Worm (Caenorhabditis elegans) whole organism, mixed stage, embryonic: ENCODE data around the gene kynu-1.

Source experiments
- M03D4.4 ChIP-seq: sonication (generic microtip); optimal IDR thresholded peaks from 2 replicates; lab custom pipeline; 2017; ENCODE audit warnings: mild to moderate bottlenecking, missing genetic modification characterization, missing compliant biosample characterization
- bed-3 ChIP-seq: fragments of 200-800 bp; sonication (Bioruptor generic); optimal IDR thresholded peaks from 3 replicates; lab custom pipeline; 2018; ENCODE audit warnings: mild to moderate bottlenecking, missing genetic modification characterization, moderate library complexity, missing compliant biosample characterization
- blmp-1 ChIP-seq: fragments of 150-350 bp; optimal IDR thresholded peaks from 2 replicates; lab custom pipeline; 2014; ENCODE audit warnings: missing biosample characterization, missing genetic modification characterization
- ceh-39 ChIP-seq: fragments of 150-350 bp; optimal IDR thresholded peaks from 2 replicates; lab custom pipeline; 2014; ENCODE audit warnings: missing biosample characterization, missing genetic modification characterization
- ceh-83 ChIP-seq: fragments of 200-800 bp; sonication (Bioruptor generic); optimal IDR thresholded peaks from 2 replicates; lab custom pipeline; 2018; ENCODE audit warnings: mild to moderate bottlenecking, missing genetic modification characterization, missing compliant biosample characterization
- ces-1 ChIP-seq: fragments of 150-350 bp; optimal IDR thresholded peaks from 2 replicates; lab custom pipeline; 2014; ENCODE audit warnings: missing biosample characterization, missing genetic modification reagents, missing genetic modification characterization
- cnd-1 ChIP-seq: fragments of 200-800 bp; sonication (Bioruptor generic); optimal IDR thresholded peaks from 2 replicates; lab custom pipeline; 2018; ENCODE audit warnings: mild to moderate bottlenecking, missing genetic modification characterization, missing compliant biosample characterization
- drap-1 ChIP-seq: fragments of 200-800 bp; sonication (Bioruptor generic); optimal IDR thresholded peaks from 3 replicates; lab custom pipeline; 2018; ENCODE audit warnings: mild to moderate bottlenecking, missing genetic modification characterization, missing compliant biosample characterization
- elt-1 ChIP-seq: sonication (generic microtip); optimal IDR thresholded peaks from 2 replicates; lab custom pipeline; 2017; ENCODE audit warnings: missing genetic modification characterization, mild to moderate bottlenecking, missing compliant biosample characterization, antibody characterized with exemption, moderate library complexity, borderline replicate concordance; ENCODE audit not compliant: insufficient read depth
- elt-3 ChIP-seq: fragments of 150-350 bp; optimal IDR thresholded peaks from 2 replicates; lab custom pipeline; 2014; ENCODE audit warnings: missing biosample characterization, missing genetic modification characterization
- flh-1 ChIP-seq: fragments of 200-800 bp; sonication (Bioruptor generic); optimal IDR thresholded peaks from 2 replicates; lab custom pipeline; 2018; ENCODE audit warnings: mild to moderate bottlenecking, missing genetic modification characterization, moderate library complexity, missing compliant biosample characterization
- ham-2 ChIP-seq: fragments of 200-800 bp; sonication (Bioruptor generic); optimal IDR thresholded peaks from 2 replicates; lab custom pipeline; 2018; ENCODE audit warnings: mild to moderate bottlenecking, missing genetic modification characterization, missing compliant biosample characterization
- lin-13 ChIP-seq: fragments of 150-350 bp; optimal IDR thresholded peaks from 2 replicates; lab custom pipeline; 2014; ENCODE audit warnings: missing biosample characterization, missing genetic modification characterization
- lin-32 ChIP-seq: fragments of 200-800 bp; sonication (Bioruptor generic); optimal IDR thresholded peaks from 2 replicates; lab custom pipeline; 2018; ENCODE audit warnings: mild to moderate bottlenecking, missing genetic modification characterization, missing compliant biosample characterization
- lsy-2 ChIP-seq: fragments of 150-350 bp; optimal IDR thresholded peaks from 2 replicates; lab custom pipeline; 2014; ENCODE audit warnings: missing biosample characterization, missing genetic modification characterization
- mls-2 ChIP-seq: sonication (generic microtip); optimal IDR thresholded peaks from 2 replicates; lab custom pipeline; 2016; ENCODE audit warnings: mild to moderate bottlenecking, missing genetic modification characterization, moderate library complexity, missing compliant biosample characterization
- nhr-12 ChIP-seq: fragments of 150-350 bp; optimal IDR thresholded peaks from 2 replicates; lab custom pipeline; 2014; ENCODE audit warnings: missing biosample characterization, missing genetic modification characterization
- nhr-2 ChIP-seq: fragments of 150-350 bp; optimal IDR thresholded peaks from 2 replicates; lab custom pipeline; 2014; ENCODE audit warnings: missing biosample characterization, missing genetic modification characterization
- nhr-237 ChIP-seq: fragments of 150-350 bp; optimal IDR thresholded peaks from 2 replicates; lab custom pipeline; 2014; ENCODE audit warnings: missing biosample characterization, missing genetic modification characterization
- nhr-28 ChIP-seq: fragments of 150-350 bp; optimal IDR thresholded peaks from 2 replicates; lab custom pipeline; 2014; ENCODE audit warnings: missing biosample characterization, missing genetic modification characterization
- nhr-76 ChIP-seq: sonication (generic microtip); optimal IDR thresholded peaks from 2 replicates; lab custom pipeline; 2017; ENCODE audit warnings: missing biosample characterization, missing genetic modification characterization
- pha-4 ChIP-seq: fragments of 150-350 bp; optimal IDR thresholded peaks from 2 replicates; lab custom pipeline; 2018; ENCODE audit warnings: missing biosample characterization, missing genetic modification reagents, missing genetic modification characterization
- sem-2 ChIP-seq: fragments of 200-800 bp; sonication (Bioruptor generic); optimal IDR thresholded peaks from 2 replicates; lab custom pipeline; 2018; ENCODE audit warnings: mild to moderate bottlenecking, missing genetic modification characterization, missing compliant biosample characterization
- snpc-4 ChIP-seq: fragments of 150-350 bp; optimal IDR thresholded peaks from 2 replicates; lab custom pipeline; 2014; ENCODE audit warnings: missing biosample characterization, missing genetic modification characterization
- sptf-1 ChIP-seq: sonication (generic microtip); optimal IDR thresholded peaks from 2 replicates; lab custom pipeline; 2017; ENCODE audit warnings: mild to moderate bottlenecking, missing genetic modification characterization, moderate library complexity, missing compliant biosample characterization
- tbx-8 ChIP-seq: fragments of 200-800 bp; sonication (Bioruptor generic); optimal IDR thresholded peaks from 2 replicates; lab custom pipeline; 2018; ENCODE audit warnings: mild to moderate bottlenecking, missing genetic modification characterization, moderate library complexity, missing compliant biosample characterization
- unc-120 ChIP-seq: sonication (generic microtip); optimal IDR thresholded peaks from 2 replicates; lab custom pipeline; 2017; ENCODE audit warnings: missing genetic modification characterization, missing compliant biosample characterization; ENCODE audit not compliant: poor library complexity, severe bottlenecking
- unc-39 ChIP-seq: fragments of 150-350 bp; optimal IDR thresholded peaks from 2 replicates; lab custom pipeline; 2014; ENCODE audit warnings: missing biosample characterization, missing genetic modification characterization
- unc-62 ChIP-seq: fragments of 150-350 bp; optimal IDR thresholded peaks from 2 replicates; lab custom pipeline; 2014; ENCODE audit warnings: missing biosample characterization, missing genetic modification reagents, missing genetic modification characterization
- zip-8 ChIP-seq: fragments of 150-350 bp; optimal IDR thresholded peaks from 2 replicates; lab custom pipeline; 2014; ENCODE audit warnings: missing biosample characterization, missing genetic modification characterization
- ztf-11 ChIP-seq: fragments of 150-350 bp; optimal IDR thresholded peaks from 2 replicates; lab custom pipeline; 2014; ENCODE audit warnings: missing biosample characterization, missing genetic modification characterization

Gene kynu-1

ce11 chrX:6115502-6115901 lies 6.4 kb upstream of the kynu-1 start, which contains the start of gene C15H9.3:
Gene C15H9.3, plus strand, starts transcription at chrX:6115802.
- TF ChIP-seq M03D4.4 (tag; lab: Kevin White, UChicago) (no peak), cnd-1 (tag; lab: Kevin White, UChicago) (no peak), ceh-83 (GFP tag; lab: Kevin White, UChicago) (no peak), flh-1 (GFP tag; lab: Kevin White, UChicago) (no peak), lin-32 (GFP tag; lab: Kevin White, UChicago) (no peak), ces-1 (GFP tag; lab: Kevin White, UChicago) (no peak), snpc-4 (tag; lab: Kevin White, UChicago) (no peak), ceh-39 (tag; lab: Kevin White, UChicago) (no peak), unc-62 (GFP tag; lab: Kevin White, UChicago) (no peak), bed-3 (GFP tag; lab: Kevin White, UChicago) (no peak), unc-120 (tag; lab: Kevin White, UChicago) (no peak), nhr-76 (tag; lab: Kevin White, UChicago) (no peak), blmp-1 (no peak), zip-8 (tag; lab: Kevin White, UChicago) (no peak), nhr-12 (tag; lab: Kevin White, UChicago) (no peak), tbx-8 (GFP tag; lab: Kevin White, UChicago) (no peak), lin-13 (tag; lab: Kevin White, UChicago) (no peak), lsy-2 (tag; lab: Kevin White, UChicago) (no peak)

DNA sequence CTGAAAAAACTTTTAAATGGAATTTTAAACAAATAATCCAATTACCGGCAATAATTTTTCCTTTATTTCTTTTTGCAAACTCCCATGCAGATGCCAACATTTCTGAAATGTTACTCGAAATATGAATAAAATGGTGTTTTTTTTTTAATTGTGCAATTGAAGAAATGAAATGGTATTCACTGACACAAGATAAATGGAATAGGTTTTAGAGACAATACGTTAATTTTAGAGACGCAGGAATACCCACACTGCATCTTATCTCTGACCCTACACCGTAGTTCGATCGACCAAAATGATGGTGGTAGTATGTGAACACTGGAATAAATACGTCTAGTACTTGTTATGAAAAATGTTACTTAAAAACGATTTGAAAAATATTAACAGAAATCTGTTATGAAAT lies 3.7 kb upstream of the kynu-1 start, which contains the start of gene prx-3:
Gene prx-3 (minus strand): TSS at position 101 of the 400 bp plus-strand sequence.
- TF ChIP-seq ceh-83 (GFP tag; lab: Kevin White, UChicago) = no peak
- TF ChIP-seq sptf-1 (tag; lab: Kevin White, UChicago) = no peak
- no peak for TF ChIP-seq nhr-76 (tag; lab: Kevin White, UChicago)
- TF ChIP-seq unc-39 (tag; lab: Kevin White, UChicago) = no peak
- no peak for TF ChIP-seq pha-4 (tag; lab: Kevin White, UChicago)
- TF ChIP-seq elt-1 = no peak
- TF ChIP-seq lin-13 (tag; lab: Kevin White, UChicago) = no peak
- no peak for TF ChIP-seq ztf-11 (tag; lab: Kevin White, UChicago)
- no peak for TF ChIP-seq nhr-12 (tag; lab: Kevin White, UChicago)
- no peak for TF ChIP-seq nhr-28 (tag; lab: Kevin White, UChicago)
- no peak for TF ChIP-seq nhr-2 (tag; lab: Kevin White, UChicago)
- TF ChIP-seq nhr-237 (tag; lab: Kevin White, UChicago) = no peak
- TF ChIP-seq flh-1 (GFP tag; lab: Kevin White, UChicago) = no peak
- TF ChIP-seq ham-2 (GFP tag; lab: Kevin White, UChicago) = no peak
- no peak for TF ChIP-seq sem-2 (GFP tag; lab: Kevin White, UChicago)
- TF ChIP-seq, all 35 proteins: peak for 0

ce11 chrX:6107962-6108361 lies 1.2 kb downstream of the kynu-1 start:
- TF ChIP-seq unc-62 (GFP tag; lab: Kevin White, UChicago) = no peak
- no peak for TF ChIP-seq lsy-2 (tag; lab: Kevin White, UChicago)
- TF ChIP-seq nhr-28 (tag; lab: Kevin White, UChicago) = no peak
- no peak for TF ChIP-seq elt-3

DNA sequence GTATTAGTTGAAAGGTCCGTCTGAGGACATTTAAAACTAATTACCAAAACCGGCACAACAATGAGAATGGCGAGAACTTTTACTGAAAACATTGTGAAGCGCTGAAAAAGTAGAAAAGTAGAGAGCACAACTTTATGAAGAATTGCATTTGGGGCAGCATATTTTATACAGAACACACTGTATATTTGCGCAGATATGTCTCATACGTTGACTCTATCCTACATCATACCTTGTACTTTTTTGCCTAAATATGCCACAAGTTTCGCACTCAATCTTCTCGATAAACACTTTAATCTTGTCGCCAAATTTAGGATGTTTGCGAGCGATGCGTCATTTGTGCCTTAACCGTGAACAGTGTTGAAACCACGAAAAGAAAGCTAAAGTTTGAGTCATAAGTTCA lies 5.8 kb downstream of the kynu-1 start, which contains the start of gene C15H9.11:
Gene C15H9.11 (minus strand): TSS at position 101 of the 400 bp plus-strand sequence.
- no peak for TF ChIP-seq unc-120 (tag; lab: Kevin White, UChicago)
- TF ChIP-seq sptf-1 (tag; lab: Kevin White, UChicago) = no peak
- no peak for TF ChIP-seq snpc-4 (tag; lab: Kevin White, UChicago)
- no peak for TF ChIP-seq cnd-1 (tag; lab: Kevin White, UChicago)
- no peak for TF ChIP-seq ceh-83 (GFP tag; lab: Kevin White, UChicago)
- TF ChIP-seq nhr-237 (tag; lab: Kevin White, UChicago) = no peak
- TF ChIP-seq zip-8 (tag; lab: Kevin White, UChicago) = no peak
- TF ChIP-seq mls-2 = no peak
- no peak for TF ChIP-seq lin-32 (GFP tag; lab: Kevin White, UChicago)
- no peak for TF ChIP-seq lin-13 (tag; lab: Kevin White, UChicago)
- no peak for TF ChIP-seq tbx-8 (GFP tag; lab: Kevin White, UChicago)
- no peak for TF ChIP-seq blmp-1
- TF ChIP-seq drap-1 (GFP tag; lab: Kevin White, UChicago) = no peak
